Fruit fly (Drosophila melanogaster) whole organism, embryonic: ENCODE results near the gene CG4462.

Experiments used
- Aef1 ChIP-seq: fragments of 200-800 bp; sonication (Bioruptor generic); IDR thresholded peaks from 3 replicates; pipeline ENCODE4 v1.3.6; 2022; ENCODE audit warnings: missing biosample characterization, missing genetic modification characterization
- Awh ChIP-seq: fragments of 200-800 bp; sonication (Bioruptor generic); IDR thresholded peaks from 2 replicates; pipeline ENCODE4, ENCODE4 v1.3.6; 2022; ENCODE audit warnings: missing biosample characterization, missing genetic modification characterization
- CG10543 ChIP-seq: fragments of 200-800 bp; sonication (Bioruptor generic); optimal IDR thresholded peaks from 3 replicates; lab custom pipeline; 2017; ENCODE audit warnings: missing biosample characterization, mild to moderate bottlenecking, missing genetic modification characterization, moderate library complexity
- CG10654 ChIP-seq: fragments of 200-800 bp; sonication (Bioruptor generic); optimal IDR thresholded peaks from 2 replicates; lab custom pipeline; 2016; ENCODE audit warnings: missing biosample characterization, missing genetic modification characterization
- CG11504 ChIP-seq: fragments of 200-800 bp; sonication (Bioruptor generic); optimal IDR thresholded peaks from 3 replicates; lab custom pipeline; 2019; ENCODE audit warnings: missing biosample characterization, mild to moderate bottlenecking, missing genetic modification characterization, moderate library complexity
- CG12104 ChIP-seq: fragments of 200-800 bp; sonication (Bioruptor generic); optimal IDR thresholded peaks from 3 replicates; lab custom pipeline; 2016; ENCODE audit warnings: missing biosample characterization, missing genetic modification characterization
- CG12219 ChIP-seq: fragments of 200-800 bp; sonication (Bioruptor generic); optimal IDR thresholded peaks from 3 replicates; lab custom pipeline; 2018; ENCODE audit warnings: missing biosample characterization, mild to moderate bottlenecking, missing genetic modification characterization
- CG12942 ChIP-seq: fragments of 200-800 bp; sonication (Bioruptor generic); optimal IDR thresholded peaks from 3 replicates; lab custom pipeline; 2016; ENCODE audit warnings: missing biosample characterization, missing genetic modification characterization
- CG13296 ChIP-seq: fragments of 200-800 bp; sonication (Bioruptor generic); optimal IDR thresholded peaks from 3 replicates; lab custom pipeline; 2018; ENCODE audit warnings: missing biosample characterization, mild to moderate bottlenecking, missing genetic modification characterization
- CG17612 ChIP-seq: fragments of 200-800 bp; sonication (Bioruptor generic); IDR thresholded peaks from 2 replicates; pipeline ENCODE4 v1.3.6; 2022; ENCODE audit warnings: missing biosample characterization, missing genetic modification characterization
- CG2199 ChIP-seq: fragments of 200-800 bp; sonication (Bioruptor generic); IDR thresholded peaks from 3 replicates; pipeline ENCODE4 v1.3.6; 2022; ENCODE audit warnings: missing biosample characterization, missing genetic modification characterization
- CG2875 ChIP-seq: fragments of 200-800 bp; sonication (Bioruptor generic); optimal IDR thresholded peaks from 2 replicates; lab custom pipeline; 2017; ENCODE audit warnings: missing biosample characterization, mild to moderate bottlenecking, missing genetic modification characterization, missing genetic modification reagents
- CG31224 ChIP-seq: fragments of 200-800 bp; sonication (Bioruptor generic); IDR thresholded peaks from 2 replicates; pipeline ENCODE4 v1.3.6; 2022; ENCODE audit warnings: missing biosample characterization, missing genetic modification characterization
- CG33557 ChIP-seq: fragments of 200-800 bp; sonication (Bioruptor generic); optimal IDR thresholded peaks from 2 replicates; lab custom pipeline; 2019; ENCODE audit warnings: missing biosample characterization, mild to moderate bottlenecking, missing genetic modification characterization, moderate library complexity
- CG3407 ChIP-seq: fragments of 200-800 bp; sonication (Bioruptor generic); optimal IDR thresholded peaks from 2 replicates; lab custom pipeline; 2018; ENCODE audit warnings: missing biosample characterization, mild to moderate bottlenecking, missing genetic modification characterization
- CG34376 ChIP-seq: fragments of 200-800 bp; sonication (Bioruptor generic); optimal IDR thresholded peaks from 2 replicates; lab custom pipeline; 2018; ENCODE audit warnings: missing biosample characterization, mild to moderate bottlenecking, missing genetic modification characterization
- CG6791 ChIP-seq: fragments of 200-800 bp; sonication (Bioruptor generic); IDR thresholded peaks from 3 replicates; pipeline ENCODE4 v1.3.6; 2022; ENCODE audit warnings: missing biosample characterization, missing genetic modification characterization; ENCODE audit not compliant: partially characterized antibody
- CG7963 ChIP-seq: fragments of 200-800 bp; sonication (Bioruptor generic); IDR thresholded peaks from 3 replicates; pipeline ENCODE4 v1.3.6; 2022; ENCODE audit warnings: missing biosample characterization, missing genetic modification characterization; ENCODE audit not compliant: partially characterized antibody
- CrebB ChIP-seq: fragments of 200-800 bp; sonication (Bioruptor generic); optimal IDR thresholded peaks from 3 replicates; lab custom pipeline; 2018; ENCODE audit warnings: missing biosample characterization, mild to moderate bottlenecking, missing genetic modification characterization
- D ChIP-seq, 2 experiments: fragments of 200-800 bp in 1 of 2; fragments of >200 bp in 1 of 2; sonication (Bioruptor generic) in 1 of 2; optimal IDR thresholded peaks; 2 replicates in 1 of 2; 3 replicates in 1 of 2; lab custom pipeline; 2017; ENCODE audit warnings: mild to moderate bottlenecking in 1 of 2, missing biosample characterization in 1 of 2, missing genetic modification characterization in 1 of 2, missing genetic modification reagents in 1 of 2
- Deaf1 ChIP-seq: fragments of 200-800 bp; optimal IDR thresholded peaks from 3 replicates; lab custom pipeline; 2019; ENCODE audit warnings: missing biosample characterization, mild to moderate bottlenecking, missing genetic modification characterization, moderate library complexity
- Dip2 ChIP-seq: fragments of 200-800 bp; sonication (Bioruptor generic); IDR thresholded peaks from 2 replicates; pipeline ENCODE4 v1.3.6; 2022; ENCODE audit warnings: missing biosample characterization, missing genetic modification characterization
- Drgx ChIP-seq: fragments of 200-800 bp; sonication (Bioruptor generic); IDR thresholded peaks from 2 replicates; pipeline ENCODE4 v1.3.6; 2022; ENCODE audit warnings: missing biosample characterization, missing genetic modification characterization
- Fer3 ChIP-seq: fragments of 200-800 bp; sonication (Bioruptor generic); optimal IDR thresholded peaks from 2 replicates; lab custom pipeline; 2018; ENCODE audit warnings: missing biosample characterization, mild to moderate bottlenecking, missing genetic modification characterization, moderate library complexity
- HLH54F ChIP-seq: fragments of 200-800 bp; sonication (Bioruptor generic); optimal IDR thresholded peaks from 3 replicates; lab custom pipeline; 2016; ENCODE audit warnings: missing biosample characterization, missing genetic modification characterization
- Hsf ChIP-seq: fragments of 200-800 bp; sonication (Bioruptor generic); optimal IDR thresholded peaks from 3 replicates; lab custom pipeline; 2016; ENCODE audit warnings: missing biosample characterization, missing genetic modification characterization
- Med ChIP-seq: fragments of 200-800 bp; sonication (Bioruptor generic); peaks from one replicate; lab custom pipeline; 2016; ENCODE audit warnings: missing biosample characterization, missing genetic modification characterization, mild to moderate bottlenecking, inconsistent platforms, moderate library complexity
- Pdp1 ChIP-seq, 2 experiments: fragments of 200-800 bp; sonication (Bioruptor generic); optimal IDR thresholded peaks; 3 replicates each; lab custom pipeline; 2016; ENCODE audit warnings: missing biosample characterization in 2 of 2, missing genetic modification characterization in 2 of 2, mild to moderate bottlenecking in 1 of 2, moderate library complexity in 1 of 2
- Rfx ChIP-seq: fragments of 200-800 bp; sonication (Bioruptor generic); IDR thresholded peaks from 2 replicates; pipeline ENCODE4 v1.3.6; 2022; ENCODE audit warnings: missing biosample characterization, missing genetic modification characterization
- Spps ChIP-seq: fragments of 200-800 bp; sonication (Bioruptor generic); optimal IDR thresholded peaks from 2 replicates; lab custom pipeline; 2018; ENCODE audit warnings: missing biosample characterization, mild to moderate bottlenecking, missing genetic modification characterization
- Tbp ChIP-seq: fragments of >200 bp; optimal IDR thresholded peaks from 2 replicates; lab custom pipeline; 2018; ENCODE audit warnings: missing biosample characterization, missing genetic modification characterization
- chinmo ChIP-seq: fragments of 200-800 bp; sonication (Bioruptor generic); IDR thresholded peaks from 4 replicates; pipeline ENCODE4 v1.3.6; 2022; ENCODE audit warnings: missing biosample characterization, missing genetic modification characterization; ENCODE audit not compliant: partially characterized antibody
- da ChIP-seq: fragments of 200-800 bp; sonication (Bioruptor generic); optimal IDR thresholded peaks from 2 replicates; lab custom pipeline; 2016; ENCODE audit warnings: missing biosample characterization, missing genetic modification characterization
- emc ChIP-seq: fragments of 200-800 bp; sonication (Bioruptor generic); optimal IDR thresholded peaks from 2 replicates; lab custom pipeline; 2016; ENCODE audit warnings: missing biosample characterization, missing genetic modification characterization
- exex ChIP-seq: fragments of 200-800 bp; sonication (Bioruptor generic); optimal IDR thresholded peaks from 4 replicates; lab custom pipeline; 2018; ENCODE audit warnings: missing biosample characterization, mild to moderate bottlenecking, missing genetic modification characterization, moderate library complexity
- grn ChIP-seq: fragments of 200-800 bp; sonication (Bioruptor generic); optimal IDR thresholded peaks from 3 replicates; lab custom pipeline; 2017; ENCODE audit warnings: missing biosample characterization, missing genetic modification characterization
- h ChIP-seq: fragments of >200 bp; optimal IDR thresholded peaks from 2 replicates; lab custom pipeline; 2017
- her ChIP-seq: fragments of 200-800 bp; sonication (Bioruptor generic); optimal IDR thresholded peaks from 2 replicates; lab custom pipeline; 2016; ENCODE audit warnings: missing biosample characterization, missing genetic modification characterization
- knrl ChIP-seq: fragments of 200-800 bp; sonication (Bioruptor generic); IDR thresholded peaks from 3 replicates; pipeline ENCODE4 v1.3.6; 2022; ENCODE audit warnings: missing biosample characterization, missing genetic modification characterization; ENCODE audit not compliant: partially characterized antibody
- lab ChIP-seq: fragments of 200-800 bp; sonication (Bioruptor generic); optimal IDR thresholded peaks from 3 replicates; lab custom pipeline; 2017; ENCODE audit warnings: missing biosample characterization, missing genetic modification characterization, mild to moderate bottlenecking, moderate library complexity, missing genetic modification reagents
- lilli ChIP-seq: fragments of 200-800 bp; sonication (Bioruptor generic); optimal IDR thresholded peaks from 3 replicates; lab custom pipeline; 2016; ENCODE audit warnings: missing biosample characterization, missing genetic modification characterization
- mirr ChIP-seq: fragments of 200-800 bp; sonication (Bioruptor generic); optimal IDR thresholded peaks from 3 replicates; lab custom pipeline; 2018; ENCODE audit warnings: missing biosample characterization, mild to moderate bottlenecking, missing genetic modification characterization
- otp ChIP-seq: fragments of 200-800 bp; sonication (Bioruptor generic); IDR thresholded peaks from 3 replicates; pipeline ENCODE4, ENCODE4 v1.3.6; 2022; ENCODE audit warnings: missing biosample characterization, missing genetic modification characterization
- pzg ChIP-seq: fragments of 200-800 bp; sonication (Bioruptor generic); optimal IDR thresholded peaks from 3 replicates; lab custom pipeline; 2018; ENCODE audit warnings: missing biosample characterization, mild to moderate bottlenecking, missing genetic modification characterization, moderate library complexity
- sens ChIP-seq: fragments of 200-800 bp; sonication (Bioruptor generic); peaks from one replicate; lab custom pipeline; 2016; ENCODE audit warnings: missing biosample characterization, missing genetic modification characterization
- slp2 ChIP-seq: fragments of 200-800 bp; sonication (Bioruptor generic); optimal IDR thresholded peaks from 2 replicates; lab custom pipeline; 2016; ENCODE audit warnings: missing biosample characterization, missing genetic modification characterization
- stc ChIP-seq: fragments of 200-800 bp; sonication (Bioruptor generic); IDR thresholded peaks from 2 replicates; pipeline ENCODE4 v1.3.6; 2022; ENCODE audit warnings: missing biosample characterization, missing genetic modification characterization
- ttk ChIP-seq: fragments of 200-800 bp; sonication (Bioruptor generic); IDR thresholded peaks from 2 replicates; pipeline ENCODE4 v2.1.2; 2022; ENCODE audit warnings: missing biosample characterization, missing genetic modification characterization
- wor ChIP-seq: fragments of 200-800 bp; sonication (Bioruptor generic); IDR thresholded peaks from 2 replicates; pipeline ENCODE4 v1.3.6; 2022; ENCODE audit warnings: missing biosample characterization, missing genetic modification characterization
- zf30C ChIP-seq: fragments of 200-800 bp; sonication (Bioruptor generic); optimal IDR thresholded peaks from 3 replicates; lab custom pipeline; 2018; ENCODE audit warnings: missing biosample characterization, mild to moderate bottlenecking, missing genetic modification characterization
- zfh2 ChIP-seq: fragments of 200-800 bp; sonication (Bioruptor generic); optimal IDR thresholded peaks from 2 replicates; lab custom pipeline; 2016; ENCODE audit warnings: missing biosample characterization, missing genetic modification characterization

CG4462 gene

DNA sequence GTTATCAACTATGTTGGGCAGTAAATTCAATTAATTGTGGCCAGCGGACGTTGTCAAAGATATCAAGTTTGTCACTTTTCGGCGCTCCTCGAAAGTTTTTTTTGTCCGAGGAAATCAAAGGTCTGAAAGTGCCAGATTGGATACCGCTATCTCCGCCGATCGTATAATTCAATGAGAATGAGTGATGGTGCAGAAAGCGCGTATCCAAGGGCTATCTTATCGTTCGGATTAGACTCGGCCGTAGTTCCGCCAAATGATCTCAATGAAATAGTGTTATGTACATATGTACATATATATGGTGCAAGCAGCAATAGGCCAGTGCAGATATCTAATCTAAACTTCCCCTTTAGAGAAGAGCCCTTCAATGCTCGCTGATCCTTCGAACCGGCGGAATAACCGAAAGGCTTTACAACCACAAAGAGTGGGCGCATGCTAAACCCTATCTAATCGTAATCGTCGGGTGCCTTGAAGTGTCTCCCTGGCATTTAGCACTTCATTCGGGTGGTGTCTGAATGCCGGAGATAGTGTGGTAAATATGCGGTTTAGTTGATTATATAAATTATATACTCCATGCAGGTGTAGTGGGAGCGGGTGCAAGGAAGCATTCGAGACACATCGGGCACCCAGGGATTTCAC, 52.0 kb downstream of the CG4462 start (continued):
- no peak for TF ChIP-seq slp2 (GFP tag; lab: Kevin White, UChicago)
- no peak for TF ChIP-seq CG3407
- no peak for TF ChIP-seq Hsf (GFP tag; lab: Kevin White, UChicago)
- no peak for TF ChIP-seq CG33557 (GFP tag; lab: Kevin White, UChicago)
- no peak for TF ChIP-seq CG2875 (GFP tag; lab: Kevin White, UChicago)
- TF ChIP-seq her = no peak
- no peak for TF ChIP-seq CG7963 (GFP tag; lab: Robert Waterston, UW)
- TF ChIP-seq emc = no peak
- no peak for TF ChIP-seq Rfx (GFP tag; lab: Robert Waterston, UW)
- no peak for TF ChIP-seq CG17612 (GFP tag; lab: Robert Waterston, UW)
- TF ChIP-seq Aef1 (GFP tag; lab: Robert Waterston, UW) = no peak
- no peak for TF ChIP-seq CG2199 (GFP tag; lab: Robert Waterston, UW)
- TF ChIP-seq CG12219 (GFP tag; lab: Kevin White, UChicago) = no peak
- TF ChIP-seq exex = peak; percentile 76
- no peak for TF ChIP-seq otp (GFP tag; lab: Robert Waterston, UW)
- TF ChIP-seq CG11504 (tag; lab: Kevin White, UChicago) = no peak
- no peak for TF ChIP-seq CG12942 (GFP tag; lab: Kevin White, UChicago)
- TF ChIP-seq Spps (tag; lab: Kevin White, UChicago) = no peak
- TF ChIP-seq sens (GFP tag; lab: Kevin White, UChicago) = no peak
- TF ChIP-seq CG10543 (GFP tag; lab: Kevin White, UChicago) = peak; percentile 13
- no peak for TF ChIP-seq Fer3 (tag; lab: Kevin White, UChicago)
- TF ChIP-seq CG31224 (GFP tag; lab: Robert Waterston, UW) = no peak
- TF ChIP-seq D (optimal IDR thresholded peaks at IDR 0.05; lab: Kevin White, UChicago) = no peak
- TF ChIP-seq D (GFP tag; optimal IDR thresholded peaks at IDR 0.05; lab: Kevin White, UChicago) = no peak
- TF ChIP-seq CG13296 = peak; percentile 49
- no peak for TF ChIP-seq Awh (GFP tag; lab: Robert Waterston, UW)
- TF ChIP-seq h = no peak
- no peak for TF ChIP-seq pzg
- TF ChIP-seq ttk (GFP tag; lab: Robert Waterston, UW) = no peak
- no peak for TF ChIP-seq zf30C
- no peak for TF ChIP-seq Drgx (GFP tag; lab: Robert Waterston, UW)
- TF ChIP-seq mirr (GFP tag; lab: Kevin White, UChicago) = peak; percentile 55
- no peak for TF ChIP-seq lilli (GFP tag; lab: Kevin White, UChicago)
- peak; percentile 31 for TF ChIP-seq CG34376 (GFP tag; lab: Kevin White, UChicago)
- no peak for TF ChIP-seq knrl
- peak; percentile 47 for TF ChIP-seq Deaf1 (tag; lab: Kevin White, UChicago)
- TF ChIP-seq Med (GFP tag; lab: Kevin White, UChicago) = peak; percentile 18
- 0 out of 4 replicates have a peak, but pooled peaks have one; percentile 55 for TF ChIP-seq chinmo (GFP tag; lab: Robert Waterston, UW)
- TF ChIP-seq Dip2 (GFP tag; lab: Robert Waterston, UW) = no peak
- no peak for TF ChIP-seq CG6791
- TF ChIP-seq CrebB = peak; percentile 5
- TF ChIP-seq zfh2 = no peak
- TF ChIP-seq grn = peak; percentile 29
- no peak for TF ChIP-seq CG10654 (GFP tag; lab: Kevin White, UChicago)
- TF ChIP-seq Pdp1 (GFP tag; optimal IDR thresholded peaks at IDR 0.05; lab: Kevin White, UChicago) = peak in 1 of 2 experiments; percentile 11
- TF ChIP-seq lab (GFP tag; lab: Kevin White, UChicago) = peak; percentile 43
- no peak for TF ChIP-seq wor (GFP tag; lab: Robert Waterston, UW)
- TF ChIP-seq CG12104 = no peak
- TF ChIP-seq da = no peak
- TF ChIP-seq Tbp (GFP tag; lab: Kevin White, UChicago) = no peak
- no peak for TF ChIP-seq stc (GFP tag; lab: Robert Waterston, UW)
- no peak for TF ChIP-seq HLH54F (GFP tag; lab: Kevin White, UChicago)
